Fruit fly (Drosophila melanogaster) whole organism, prepupa: ENCODE results near the gene Kcmf1.

ENCODE experiments used
- fd59A ChIP-seq: fragments of 200-800 bp; sonication (Bioruptor generic); optimal IDR thresholded peaks from 2 replicates; lab custom pipeline; 2017; ENCODE audit warnings: missing biosample characterization, mild to moderate bottlenecking, missing genetic modification characterization, missing genetic modification reagents
- fkh ChIP-seq: fragments of 200-800 bp; sonication (Bioruptor generic); optimal IDR thresholded peaks from 3 replicates; lab custom pipeline; 2017; ENCODE audit warnings: missing biosample characterization, mild to moderate bottlenecking, missing genetic modification characterization, moderate library complexity

dm6 chr3R:9027082-9027481 lies 12.4 kb upstream of the Kcmf1 start:
- TF ChIP-seq fd59A (GFP tag; lab: Kevin White, UChicago), result no peak
- TF ChIP-seq fkh (GFP tag; lab: Kevin White, UChicago), result no peak
